Worm (Caenorhabditis elegans) whole organism, late embryonic: Measurements from ENCODE around the gene C49F8.14.

Experiments
- ahr-1 ChIP-seq: sonication (generic microtip); optimal IDR thresholded peaks from 2 replicates; lab custom pipeline; 2016; ENCODE audit warnings: missing genetic modification characterization, missing compliant biosample characterization
- ama-1 ChIP-seq: fragments of 150-350 bp; optimal IDR thresholded peaks from 2 replicates; lab custom pipeline; 2014
- ceh-31 ChIP-seq: sonication (generic microtip); optimal IDR thresholded peaks from 2 replicates; lab custom pipeline; 2016; ENCODE audit warnings: missing genetic modification characterization, missing compliant biosample characterization
- ceh-48 ChIP-seq: sonication (generic microtip); optimal IDR thresholded peaks from 2 replicates; lab custom pipeline; 2016; ENCODE audit warnings: missing genetic modification characterization, inconsistent platforms, missing compliant biosample characterization
- elt-2 ChIP-seq: sonication (generic microtip); optimal IDR thresholded peaks from 2 replicates; lab custom pipeline; 2016; ENCODE audit warnings: missing genetic modification reagents, missing genetic modification characterization, missing compliant biosample characterization
- hlh-6 ChIP-seq: sonication (generic microtip); optimal IDR thresholded peaks from 2 replicates; lab custom pipeline; 2016; ENCODE audit warnings: missing genotype, missing genetic modification characterization, missing compliant biosample characterization
- nhr-11 ChIP-seq: fragments of 150-350 bp; optimal IDR thresholded peaks from 2 replicates; lab custom pipeline; 2014; ENCODE audit warnings: missing biosample characterization, missing genetic modification characterization

DNA sequence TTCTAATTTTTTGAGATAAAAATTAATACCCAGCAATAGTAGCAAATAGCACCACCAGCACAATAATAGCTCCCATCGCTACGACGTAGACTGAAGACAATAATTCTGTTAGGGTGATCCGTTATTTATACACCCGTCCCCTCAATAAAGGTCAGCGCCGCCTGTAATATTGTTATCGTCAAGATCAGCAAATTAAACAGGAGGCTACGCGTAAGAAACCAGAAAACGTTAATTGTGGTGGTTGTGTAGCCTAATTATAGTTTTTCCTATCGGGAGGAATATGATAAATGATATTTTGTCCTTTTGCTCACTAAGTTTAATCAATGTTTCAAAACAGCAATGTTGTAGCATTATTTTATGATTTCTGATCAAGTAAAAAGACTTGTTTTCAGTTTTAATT, 32.8 kb upstream of the C49F8.14 start, which contains the start of the genes cyp-13B1 and C29F7.1:
- TF ChIP-seq ama-1 (lab: Kevin White, UChicago) (no peak), ahr-1 (tag; lab: Kevin White, UChicago) (no peak), ceh-48 (tag; lab: Kevin White, UChicago) (no peak), nhr-11 (tag; lab: Kevin White, UChicago) (no peak), ceh-31 (tag; lab: Kevin White, UChicago) (no peak), elt-2 (tag; lab: Kevin White, UChicago) (no peak), hlh-6 (no peak)
